Worm (Caenorhabditis elegans) whole organism, L4/young adult: Measurements from ENCODE around the gene blos-2.
"Not testable (repeated sequence)": the region's sequence is repeated elsewhere in the genome, so short reads cannot be mapped to it uniquely, and the experiment has no call there.

Source experiments
- dao-5 ChIP-seq: sonication (generic microtip); optimal IDR thresholded peaks from 2 replicates; lab custom pipeline; 2016; ENCODE audit warnings: missing genotype, missing genetic modification characterization, moderate library complexity, missing compliant biosample characterization
- him-1 ChIP-seq: sonication (generic microtip); optimal IDR thresholded peaks from 2 replicates; lab custom pipeline; 2016; ENCODE audit warnings: missing genotype, missing genetic modification reagents, missing genetic modification characterization, missing compliant biosample characterization

ce11 chrIV:6317357-6317756 lies 16.7 kb upstream of the blos-2 start, which contains the start of gene Y73B6BL.12:
- TF ChIP-seq dao-5 (tag; lab: Kevin White, UChicago); him-1: not testable (repeated sequence)
